Comparison of ENCODE assay signal across 1 fruit fly cellular context in the genomic region with DNA sequence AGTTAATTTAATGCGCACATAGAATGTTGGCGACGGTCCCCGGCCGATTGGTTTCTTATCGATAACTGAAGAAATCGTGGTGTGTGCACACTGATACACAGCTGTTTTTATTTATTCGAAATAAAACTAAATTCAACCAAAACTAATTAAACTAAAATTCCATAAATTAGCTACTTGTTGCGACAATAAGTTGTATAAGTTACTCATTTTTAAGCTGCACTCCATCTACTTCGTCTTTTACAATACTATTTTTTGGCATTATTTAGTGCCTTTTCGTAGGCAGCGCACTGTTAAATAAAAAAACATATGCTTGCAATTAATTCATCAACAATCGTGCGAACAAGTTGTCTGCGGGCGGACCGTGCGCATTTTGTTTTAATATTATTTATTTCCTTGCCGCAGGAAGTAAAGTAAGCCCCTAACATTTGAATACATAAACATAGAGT.
TF ChIP-seq lines count a peak whose summit lies in the region.

TSS of gene CG3224 (minus strand) at position 71 of the 446 bp plus-strand sequence.
TSS of gene Ctr1A (plus strand) at position 256 of the 446 bp plus-strand sequence.

TF ChIP-seq in whole organism, embryonic, 481 proteins besides CTCF, POLR2A, EP300 and RAD21 (continued from another document):
- peak; percentile 69 for TF ChIP-seq Dref (GFP tag; IDR thresholded peaks at IDR 0.05; lab: Robert Waterston, UW)
- TF ChIP-seq CHES-1-like (GFP tag; optimal IDR thresholded peaks at IDR 0.05; lab: Kevin White, UChicago) = peak; percentile 13
- no peak for TF ChIP-seq CG9437 (GFP tag; optimal IDR thresholded peaks at IDR 0.05; lab: Kevin White, UChicago)
- TF ChIP-seq CG14965 (GFP tag; optimal IDR thresholded peaks at IDR 0.05; lab: Kevin White, UChicago; ENCODE audit: borderline replicate concordance) = no peak
- no peak for TF ChIP-seq Doc2 (GFP tag; IDR thresholded peaks at IDR 0.05; lab: Robert Waterston, UW)
- TF ChIP-seq BEAF-32 (GFP tag; optimal IDR thresholded peaks at IDR 0.05; lab: Kevin White, UChicago) = peak; percentile 57
- peak; percentile 43 for TF ChIP-seq sqz (GFP tag; optimal IDR thresholded peaks at IDR 0.05; lab: Kevin White, UChicago)
- TF ChIP-seq oc (tag; optimal IDR thresholded peaks at IDR 0.05; lab: Kevin White, UChicago) = no peak
- no peak for TF ChIP-seq HmgD (GFP tag; optimal IDR thresholded peaks at IDR 0.05; lab: Kevin White, UChicago)
- TF ChIP-seq CG13287 (GFP tag; IDR thresholded peaks at IDR 0.05; lab: Robert Waterston, UW; ENCODE audit: partially characterized antibody) = peak; percentile 56
- TF ChIP-seq zf30C (GFP tag; optimal IDR thresholded peaks at IDR 0.05; lab: Kevin White, UChicago) = peak; percentile 23
- peak; percentile 51 for TF ChIP-seq stwl (tag; optimal IDR thresholded peaks at IDR 0.05; lab: Kevin White, UChicago)
- TF ChIP-seq crp (GFP tag; optimal IDR thresholded peaks at IDR 0.05; lab: Kevin White, UChicago) = peak; percentile 51 to 89
- TF ChIP-seq CG10543 (GFP tag; optimal IDR thresholded peaks at IDR 0.05; lab: Kevin White, UChicago) = peak; percentile 7
- peak; percentile 33; the same call in 1 of the 2 replicates for TF ChIP-seq Bgb (GFP tag; IDR thresholded peaks at IDR 0.05; lab: Robert Waterston, UW; ENCODE audit: partially characterized antibody)
- TF ChIP-seq Nf-YC (tag; optimal IDR thresholded peaks at IDR 0.05; lab: Kevin White, UChicago) = peak; percentile 3
- TF ChIP-seq sna (GFP tag; IDR thresholded peaks at IDR 0.05; lab: Robert Waterston, UW; ENCODE audit: partially characterized antibody) = peak; percentile 29; the same call in 1 of the 2 replicates
- TF ChIP-seq MBD-R2 (GFP tag; IDR thresholded peaks at IDR 0.05; lab: Robert Waterston, UW) = peak; percentile 33; the same call in 1 of the 2 replicates
- no peak for TF ChIP-seq B-H1 (GFP tag; IDR thresholded peaks at IDR 0.05; lab: Robert Waterston, UW)
- peak; percentile 50 for TF ChIP-seq CG12659 (GFP tag; optimal IDR thresholded peaks at IDR 0.05; lab: Kevin White, UChicago)
- TF ChIP-seq CG14710 (tag; optimal IDR thresholded peaks at IDR 0.05; lab: Kevin White, UChicago) = peak; percentile 100
- TF ChIP-seq CG13624 (GFP tag; optimal IDR thresholded peaks at IDR 0.05; lab: Kevin White, UChicago) = peak; percentile 51
- TF ChIP-seq Jarid2 (GFP tag; optimal IDR thresholded peaks at IDR 0.05; lab: Kevin White, UChicago) = peak; percentile 13
- TF ChIP-seq CG30020 (tag; optimal IDR thresholded peaks at IDR 0.05; lab: Kevin White, UChicago) = peak; percentile 18
- peak; percentile 54; the same call in 1 of the 2 replicates for TF ChIP-seq unc-4 (GFP tag; IDR thresholded peaks at IDR 0.05; lab: Robert Waterston, UW; ENCODE audit: partially characterized antibody)
- TF ChIP-seq Sry-δ (GFP tag; optimal IDR thresholded peaks at IDR 0.05; lab: Kevin White, UChicago) = peak; percentile 80
- TF ChIP-seq eve (GFP tag; optimal IDR thresholded peaks at IDR 0.05; lab: Kevin White, UChicago) = peak in 1 of 2 experiments; percentile 28
- TF ChIP-seq CG15514 (GFP tag; optimal IDR thresholded peaks at IDR 0.05; lab: Kevin White, UChicago) = peak; percentile 37
- TF ChIP-seq trem (tag; optimal IDR thresholded peaks at IDR 0.05; lab: Kevin White, UChicago) = peak; percentile 76
- TF ChIP-seq zen (tag; optimal IDR thresholded peaks at IDR 0.05; lab: Kevin White, UChicago) = peak; percentile 22
- TF ChIP-seq lab (GFP tag; optimal IDR thresholded peaks at IDR 0.05; lab: Kevin White, UChicago) = peak; percentile 13
- peak; percentile 74 for TF ChIP-seq Med (GFP tag; lab: Kevin White, UChicago)
- TF ChIP-seq CG12071 (GFP tag; optimal IDR thresholded peaks at IDR 0.05; lab: Kevin White, UChicago) = no peak
- TF ChIP-seq chinmo (GFP tag; IDR thresholded peaks at IDR 0.05; lab: Robert Waterston, UW; ENCODE audit: partially characterized antibody) = peak; percentile 79; the same call in 2 of the 4 replicates
- TF ChIP-seq CG15601 (tag; optimal IDR thresholded peaks at IDR 0.05; lab: Kevin White, UChicago) = peak; percentile 19
- no peak for TF ChIP-seq slp2 (GFP tag; optimal IDR thresholded peaks at IDR 0.05; lab: Kevin White, UChicago)
- peak in 1 of 2 experiments; percentile 11 for TF ChIP-seq insv (GFP tag; optimal IDR thresholded peaks at IDR 0.05; lab: Kevin White, UChicago)
- peak; percentile 64 for TF ChIP-seq YL-1 (GFP tag; optimal IDR thresholded peaks at IDR 0.05; lab: Kevin White, UChicago)
- TF ChIP-seq mirr (GFP tag; optimal IDR thresholded peaks at IDR 0.05; lab: Kevin White, UChicago) = peak; percentile 12
- TF ChIP-seq CG2116 (GFP tag; optimal IDR thresholded peaks at IDR 0.05; lab: Kevin White, UChicago) = peak; percentile 55
- peak; percentile 69 for TF ChIP-seq CG9797 (GFP tag; optimal IDR thresholded peaks at IDR 0.05; lab: Kevin White, UChicago)
- peak; percentile 18 for TF ChIP-seq CG12391 (tag; optimal IDR thresholded peaks at IDR 0.05; lab: Kevin White, UChicago)
- peak; percentile 16 for TF ChIP-seq dm (GFP tag; optimal IDR thresholded peaks at IDR 0.05; lab: Kevin White, UChicago)
- no peak for TF ChIP-seq H15 (GFP tag; IDR thresholded peaks at IDR 0.05; lab: Robert Waterston, UW)
- TF ChIP-seq Scr (GFP tag; IDR thresholded peaks at IDR 0.05; lab: Robert Waterston, UW; ENCODE audit: partially characterized antibody) = peak; percentile 45
- TF ChIP-seq Hmr (GFP tag; optimal IDR thresholded peaks at IDR 0.05; lab: Kevin White, UChicago) = no peak
- TF ChIP-seq exex (tag; optimal IDR thresholded peaks at IDR 0.05; lab: Kevin White, UChicago) = peak; percentile 24
- no peak for TF ChIP-seq klu (GFP tag; IDR thresholded peaks at IDR 0.05; lab: Robert Waterston, UW)
- TF ChIP-seq Hand (GFP tag; optimal IDR thresholded peaks at IDR 0.05; lab: Kevin White, UChicago) = no peak
- TF ChIP-seq btn (GFP tag; optimal IDR thresholded peaks at IDR 0.05; lab: Kevin White, UChicago) = no peak
- no peak for TF ChIP-seq CG6654 (GFP tag; optimal IDR thresholded peaks at IDR 0.05; lab: Kevin White, UChicago)
- TF ChIP-seq sens (GFP tag; lab: Kevin White, UChicago) = peak; percentile 32
- TF ChIP-seq CG8359 (GFP tag; optimal IDR thresholded peaks at IDR 0.05; lab: Kevin White, UChicago; ENCODE audit: borderline replicate concordance) = no peak
- no peak for TF ChIP-seq CG12104 (GFP tag; optimal IDR thresholded peaks at IDR 0.05; lab: Kevin White, UChicago)
